Worm (Caenorhabditis elegans) whole organism, L4 larva: Measurements from ENCODE around the gene M151.3.

Experiments used
- duxl-1 ChIP-seq: sonication (generic microtip); optimal IDR thresholded peaks from 2 replicates; lab custom pipeline; 2016; ENCODE audit warnings: mild to moderate bottlenecking, missing genetic modification characterization, moderate library complexity, missing compliant biosample characterization; ENCODE audit not compliant: poor library complexity
- egl-43 ChIP-seq: fragments of 200-800 bp; sonication (Bioruptor generic); IDR thresholded peaks from 2 replicates; pipeline ENCODE4 v1.3.6; 2022; ENCODE audit warnings: missing genetic modification reagents, missing genetic modification characterization, missing compliant biosample characterization
- lir-3 ChIP-seq: sonication (generic microtip); optimal IDR thresholded peaks from 2 replicates; lab custom pipeline; 2016; ENCODE audit warnings: mild to moderate bottlenecking, missing genetic modification characterization, missing compliant biosample characterization
- mdl-1 ChIP-seq, 2 experiments: fragments of 150-350 bp in 1 of 2; sonication (generic microtip) in 1 of 2; optimal IDR thresholded peaks; 2 replicates each; lab custom pipeline; 2014 to 2017; ENCODE audit warnings: missing biosample characterization in 2 of 2, missing genetic modification characterization in 2 of 2
- mes-2 ChIP-seq: sonication (generic microtip); optimal IDR thresholded peaks from 2 replicates; lab custom pipeline; 2016; ENCODE audit warnings: missing genotype, mild to moderate bottlenecking, missing genetic modification characterization, missing compliant biosample characterization; ENCODE audit not compliant: poor library complexity, severe bottlenecking
- nhr-102 ChIP-seq: sonication (generic microtip); optimal IDR thresholded peaks from 2 replicates; lab custom pipeline; 2016; ENCODE audit warnings: mild to moderate bottlenecking, missing genetic modification characterization, moderate library complexity, missing compliant biosample characterization
- nhr-11 ChIP-seq: fragments of 150-350 bp; optimal IDR thresholded peaks from 2 replicates; lab custom pipeline; 2014; ENCODE audit warnings: missing biosample characterization, missing genetic modification characterization
- nhr-237 ChIP-seq: sonication (generic microtip); optimal IDR thresholded peaks from 2 replicates; lab custom pipeline; 2017; ENCODE audit warnings: missing biosample characterization, missing genetic modification characterization
- nhr-28 ChIP-seq: fragments of 150-350 bp; optimal IDR thresholded peaks from 2 replicates; lab custom pipeline; 2014; ENCODE audit warnings: missing biosample characterization, missing genetic modification characterization
- set-16 ChIP-seq: fragments of 200-800 bp; sonication (Bioruptor generic); IDR thresholded peaks from 2 replicates; pipeline ENCODE4 v1.3.6; 2022; ENCODE audit warnings: missing genetic modification reagents, missing genetic modification characterization, missing compliant biosample characterization
- snpc-4 ChIP-seq: fragments of 150-350 bp; optimal IDR thresholded peaks from 2 replicates; lab custom pipeline; 2014; ENCODE audit warnings: missing biosample characterization, missing genetic modification characterization

DNA sequence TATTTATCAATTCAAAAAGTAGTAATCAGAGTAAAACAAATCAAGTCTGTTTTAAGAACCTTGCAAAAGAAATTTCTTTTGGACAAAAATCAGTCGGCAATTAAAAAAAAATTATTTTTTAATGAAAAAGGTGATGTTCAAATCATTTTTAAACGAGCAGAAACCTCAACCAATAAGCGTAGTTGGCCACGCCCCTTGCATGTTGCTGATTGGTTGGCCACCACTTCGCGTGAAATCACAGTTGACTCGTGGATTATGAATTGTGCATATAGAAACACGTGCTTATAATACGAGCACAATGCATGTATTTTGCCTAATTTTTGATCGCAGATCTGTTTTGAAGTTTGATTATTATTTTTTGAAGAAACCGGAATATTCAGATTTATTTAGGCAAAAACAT lies 38.2 kb downstream of the M151.3 start:
- TF ChIP-seq mes-2 (tag; lab: Kevin White, UChicago) (no peak), snpc-4 (tag; lab: Kevin White, UChicago) (no peak), nhr-102 (tag; lab: Kevin White, UChicago) (no peak), egl-43 (GFP tag; lab: Robert Waterston, UW) (no peak), nhr-11 (tag; lab: Kevin White, UChicago) (no peak), set-16 (no peak), mdl-1 (tag; optimal IDR thresholded peaks at IDR 0.05; lab: Kevin White, UChicago) (no peak), lir-3 (tag; lab: Kevin White, UChicago) (no peak), duxl-1 (tag; lab: Kevin White, UChicago) (no peak), nhr-237 (tag; lab: Kevin White, UChicago) (no peak), nhr-28 (tag; lab: Kevin White, UChicago) (no peak)
